Worm (Caenorhabditis elegans) whole organism, mixed stage, embryonic: ENCODE results near the gene poml-1.
A peak's percentile ranks its signal among the peaks of the same experiment; 100 is the strongest.

Source experiments
- M03D4.4 ChIP-seq: sonication (generic microtip); optimal IDR thresholded peaks from 2 replicates; lab custom pipeline; 2017; ENCODE audit warnings: mild to moderate bottlenecking, missing genetic modification characterization, missing compliant biosample characterization
- bed-3 ChIP-seq: fragments of 200-800 bp; sonication (Bioruptor generic); optimal IDR thresholded peaks from 3 replicates; lab custom pipeline; 2018; ENCODE audit warnings: mild to moderate bottlenecking, missing genetic modification characterization, moderate library complexity, missing compliant biosample characterization
- blmp-1 ChIP-seq: fragments of 150-350 bp; optimal IDR thresholded peaks from 2 replicates; lab custom pipeline; 2014; ENCODE audit warnings: missing biosample characterization, missing genetic modification characterization
- ceh-39 ChIP-seq: fragments of 150-350 bp; optimal IDR thresholded peaks from 2 replicates; lab custom pipeline; 2014; ENCODE audit warnings: missing biosample characterization, missing genetic modification characterization
- ceh-43 ChIP-seq: fragments of 200-800 bp; sonication (Bioruptor generic); optimal IDR thresholded peaks from 2 replicates; lab custom pipeline; 2018; ENCODE audit warnings: mild to moderate bottlenecking, missing genetic modification characterization, moderate library complexity, missing compliant biosample characterization
- ceh-83 ChIP-seq: fragments of 200-800 bp; sonication (Bioruptor generic); optimal IDR thresholded peaks from 2 replicates; lab custom pipeline; 2018; ENCODE audit warnings: mild to moderate bottlenecking, missing genetic modification characterization, missing compliant biosample characterization
- ces-1 ChIP-seq: fragments of 150-350 bp; optimal IDR thresholded peaks from 2 replicates; lab custom pipeline; 2014; ENCODE audit warnings: missing biosample characterization, missing genetic modification reagents, missing genetic modification characterization
- cnd-1 ChIP-seq: fragments of 200-800 bp; sonication (Bioruptor generic); optimal IDR thresholded peaks from 2 replicates; lab custom pipeline; 2018; ENCODE audit warnings: mild to moderate bottlenecking, missing genetic modification characterization, missing compliant biosample characterization
- drap-1 ChIP-seq: fragments of 200-800 bp; sonication (Bioruptor generic); optimal IDR thresholded peaks from 3 replicates; lab custom pipeline; 2018; ENCODE audit warnings: mild to moderate bottlenecking, missing genetic modification characterization, missing compliant biosample characterization
- elt-1 ChIP-seq: sonication (generic microtip); optimal IDR thresholded peaks from 2 replicates; lab custom pipeline; 2017; ENCODE audit warnings: missing genetic modification characterization, mild to moderate bottlenecking, missing compliant biosample characterization, antibody characterized with exemption, moderate library complexity, borderline replicate concordance; ENCODE audit not compliant: insufficient read depth
- elt-3 ChIP-seq: fragments of 150-350 bp; optimal IDR thresholded peaks from 2 replicates; lab custom pipeline; 2014; ENCODE audit warnings: missing biosample characterization, missing genetic modification characterization
- flh-1 ChIP-seq: fragments of 200-800 bp; sonication (Bioruptor generic); optimal IDR thresholded peaks from 2 replicates; lab custom pipeline; 2018; ENCODE audit warnings: mild to moderate bottlenecking, missing genetic modification characterization, moderate library complexity, missing compliant biosample characterization
- ham-2 ChIP-seq: fragments of 200-800 bp; sonication (Bioruptor generic); optimal IDR thresholded peaks from 2 replicates; lab custom pipeline; 2018; ENCODE audit warnings: mild to moderate bottlenecking, missing genetic modification characterization, missing compliant biosample characterization
- hlh-1 ChIP-seq: fragments of 150-350 bp; optimal IDR thresholded peaks from 2 replicates; lab custom pipeline; 2014; ENCODE audit warnings: missing biosample characterization, missing genetic modification reagents, missing genetic modification characterization
- lin-13 ChIP-seq: fragments of 150-350 bp; optimal IDR thresholded peaks from 2 replicates; lab custom pipeline; 2014; ENCODE audit warnings: missing biosample characterization, missing genetic modification characterization
- lin-32 ChIP-seq: fragments of 200-800 bp; sonication (Bioruptor generic); optimal IDR thresholded peaks from 2 replicates; lab custom pipeline; 2018; ENCODE audit warnings: mild to moderate bottlenecking, missing genetic modification characterization, missing compliant biosample characterization
- lsy-2 ChIP-seq: fragments of 150-350 bp; optimal IDR thresholded peaks from 2 replicates; lab custom pipeline; 2014; ENCODE audit warnings: missing biosample characterization, missing genetic modification characterization
- mab-5 ChIP-seq: fragments of 150-350 bp; optimal IDR thresholded peaks from 2 replicates; lab custom pipeline; 2014; ENCODE audit warnings: missing biosample characterization, missing genetic modification characterization
- mep-1 ChIP-seq: fragments of 150-350 bp; optimal IDR thresholded peaks from 2 replicates; lab custom pipeline; 2017; ENCODE audit warnings: missing biosample characterization, missing genetic modification reagents, missing genetic modification characterization, inconsistent platforms
- mls-2 ChIP-seq: sonication (generic microtip); optimal IDR thresholded peaks from 2 replicates; lab custom pipeline; 2016; ENCODE audit warnings: mild to moderate bottlenecking, missing genetic modification characterization, moderate library complexity, missing compliant biosample characterization
- nhr-12 ChIP-seq: fragments of 150-350 bp; optimal IDR thresholded peaks from 2 replicates; lab custom pipeline; 2014; ENCODE audit warnings: missing biosample characterization, missing genetic modification characterization
- nhr-2 ChIP-seq: fragments of 150-350 bp; optimal IDR thresholded peaks from 2 replicates; lab custom pipeline; 2014; ENCODE audit warnings: missing biosample characterization, missing genetic modification characterization
- nhr-237 ChIP-seq: fragments of 150-350 bp; optimal IDR thresholded peaks from 2 replicates; lab custom pipeline; 2014; ENCODE audit warnings: missing biosample characterization, missing genetic modification characterization
- nhr-28 ChIP-seq: fragments of 150-350 bp; optimal IDR thresholded peaks from 2 replicates; lab custom pipeline; 2014; ENCODE audit warnings: missing biosample characterization, missing genetic modification characterization
- pha-4 ChIP-seq: fragments of 150-350 bp; optimal IDR thresholded peaks from 2 replicates; lab custom pipeline; 2018; ENCODE audit warnings: missing biosample characterization, missing genetic modification reagents, missing genetic modification characterization
- sem-2 ChIP-seq: fragments of 200-800 bp; sonication (Bioruptor generic); optimal IDR thresholded peaks from 2 replicates; lab custom pipeline; 2018; ENCODE audit warnings: mild to moderate bottlenecking, missing genetic modification characterization, missing compliant biosample characterization
- snpc-4 ChIP-seq: fragments of 150-350 bp; optimal IDR thresholded peaks from 2 replicates; lab custom pipeline; 2014; ENCODE audit warnings: missing biosample characterization, missing genetic modification characterization
- sptf-1 ChIP-seq: sonication (generic microtip); optimal IDR thresholded peaks from 2 replicates; lab custom pipeline; 2017; ENCODE audit warnings: mild to moderate bottlenecking, missing genetic modification characterization, moderate library complexity, missing compliant biosample characterization
- tbx-8 ChIP-seq: fragments of 200-800 bp; sonication (Bioruptor generic); optimal IDR thresholded peaks from 2 replicates; lab custom pipeline; 2018; ENCODE audit warnings: mild to moderate bottlenecking, missing genetic modification characterization, moderate library complexity, missing compliant biosample characterization
- unc-120 ChIP-seq: sonication (generic microtip); optimal IDR thresholded peaks from 2 replicates; lab custom pipeline; 2017; ENCODE audit warnings: missing genetic modification characterization, missing compliant biosample characterization; ENCODE audit not compliant: poor library complexity, severe bottlenecking
- unc-39 ChIP-seq: fragments of 150-350 bp; optimal IDR thresholded peaks from 2 replicates; lab custom pipeline; 2014; ENCODE audit warnings: missing biosample characterization, missing genetic modification characterization
- unc-62 ChIP-seq: fragments of 150-350 bp; optimal IDR thresholded peaks from 2 replicates; lab custom pipeline; 2014; ENCODE audit warnings: missing biosample characterization, missing genetic modification reagents, missing genetic modification characterization
- zip-8 ChIP-seq: fragments of 150-350 bp; optimal IDR thresholded peaks from 2 replicates; lab custom pipeline; 2014; ENCODE audit warnings: missing biosample characterization, missing genetic modification characterization
- ztf-11 ChIP-seq: fragments of 150-350 bp; optimal IDR thresholded peaks from 2 replicates; lab custom pipeline; 2014; ENCODE audit warnings: missing biosample characterization, missing genetic modification characterization

The poml-1 gene

ce11 chrX:13736679-13737078 lies 14.0 kb upstream of the poml-1 start:
- TF ChIP-seq elt-1 (tag; lab: Kevin White, UChicago) (peak; percentile 76), blmp-1 (tag; lab: Kevin White, UChicago) (no peak), cnd-1 (tag; lab: Kevin White, UChicago) (no peak), nhr-237 (tag; lab: Kevin White, UChicago) (no peak), nhr-12 (no peak), pha-4 (tag; lab: Kevin White, UChicago) (no peak)

DNA sequence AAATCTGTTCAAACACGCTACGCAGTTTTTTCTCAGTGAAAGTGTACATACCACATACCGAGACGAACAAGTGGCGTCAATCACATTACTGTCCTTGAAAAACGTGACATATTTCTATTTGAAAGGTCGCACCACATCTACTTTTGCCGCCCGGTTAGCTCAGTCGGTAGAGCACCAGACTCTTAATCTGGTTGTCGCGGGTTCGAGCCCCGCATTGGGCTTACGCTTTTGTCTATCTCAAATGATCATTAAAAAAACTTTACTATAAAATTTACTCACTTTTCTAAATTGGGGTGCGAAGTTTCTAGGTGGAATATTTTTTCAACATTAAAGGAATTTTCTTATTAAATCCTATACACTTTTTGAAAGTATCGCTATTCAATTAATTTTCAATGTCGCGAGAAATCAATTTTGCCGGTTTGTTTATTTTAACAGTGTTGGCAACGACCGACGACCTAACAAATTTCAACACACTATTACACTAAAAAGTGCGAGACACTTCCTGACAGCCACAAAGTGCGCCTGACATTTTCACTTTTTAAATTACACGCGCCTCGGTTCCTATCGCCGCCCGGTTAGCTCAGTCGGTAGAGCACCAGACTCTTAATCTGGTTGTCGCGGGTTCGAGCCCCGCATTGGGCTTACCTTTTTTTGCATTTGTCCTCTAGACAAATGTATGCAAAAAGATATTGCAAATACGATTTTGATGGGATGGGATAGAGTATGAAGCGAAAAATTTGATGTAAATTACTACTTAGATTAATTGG lies 7.7 kb upstream of the poml-1 start:
- TF ChIP-seq drap-1 (GFP tag; lab: Kevin White, UChicago) (peak; percentile 20), hlh-1 (no peak), ztf-11 (no peak), unc-120 (tag; lab: Kevin White, UChicago) (peak; percentile 85), sptf-1 (tag; lab: Kevin White, UChicago) (peak; percentile 29), mls-2 (tag; lab: Kevin White, UChicago) (peak; percentile 29), mab-5 (tag; lab: Kevin White, UChicago) (no peak), lin-32 (GFP tag; lab: Kevin White, UChicago) (peak; percentile 17), elt-3 (tag; lab: Kevin White, UChicago) (no peak), bed-3 (GFP tag; lab: Kevin White, UChicago) (no peak), snpc-4 (no peak), M03D4.4 (no peak)

ce11 chrX:13729724-13730123 lies 7.0 kb upstream of the poml-1 start:
- TF ChIP-seq elt-3 (tag; lab: Kevin White, UChicago) (no peak), bed-3 (GFP tag; lab: Kevin White, UChicago) (no peak), mep-1 (tag; lab: Kevin White, UChicago) (no peak), nhr-12 (no peak), mls-2 (tag; lab: Kevin White, UChicago) (no peak), ceh-83 (no peak), nhr-28 (no peak), ztf-11 (no peak), ces-1 (GFP tag; lab: Kevin White, UChicago) (no peak), lin-32 (GFP tag; lab: Kevin White, UChicago) (no peak), cnd-1 (tag; lab: Kevin White, UChicago) (no peak), drap-1 (GFP tag; lab: Kevin White, UChicago) (no peak), unc-39 (tag; lab: Kevin White, UChicago) (no peak), sem-2 (GFP tag; lab: Kevin White, UChicago) (no peak), ham-2 (GFP tag; lab: Kevin White, UChicago) (no peak), unc-120 (tag; lab: Kevin White, UChicago) (no peak)

- TF ChIP-seq mep-1 (tag; lab: Kevin White, UChicago) (no peak), zip-8 (no peak), elt-3 (tag; lab: Kevin White, UChicago) (no peak), lsy-2 (tag; lab: Kevin White, UChicago) (no peak), drap-1 (GFP tag; lab: Kevin White, UChicago) (no peak), hlh-1 (no peak), blmp-1 (tag; lab: Kevin White, UChicago) (no peak), lin-32 (GFP tag; lab: Kevin White, UChicago) (no peak), pha-4 (tag; lab: Kevin White, UChicago) (no peak)
Measured at ce11 chrX:13728991-13729390, 6.3 kb upstream of the poml-1 start.

DNA sequence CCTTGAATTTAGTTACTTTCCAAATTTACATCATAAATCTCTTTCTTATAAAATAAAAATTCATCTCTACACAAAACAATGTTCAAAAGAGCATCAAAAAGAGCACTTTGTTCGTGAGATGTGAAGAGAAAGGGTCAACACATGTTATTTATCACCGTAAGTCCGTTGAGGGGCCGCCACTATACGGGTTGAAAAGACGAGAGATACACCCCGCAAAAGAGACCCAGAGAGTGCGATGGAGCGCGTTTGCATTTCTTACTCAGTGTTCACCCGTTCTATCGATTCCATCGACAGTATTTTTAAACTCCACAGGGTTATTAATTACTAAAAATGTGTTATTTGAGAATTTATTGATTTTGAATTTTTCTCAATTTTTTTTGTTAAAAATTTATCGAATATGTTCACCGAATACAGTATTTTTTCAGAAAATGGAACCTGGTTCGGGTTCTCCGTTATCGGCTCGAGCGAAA lies 4.2 kb upstream of the poml-1 start, which contains the start of gene pix-1:
TSS of gene pix-1 (plus strand) at position 420 of the 470 bp plus-strand sequence.
- TF ChIP-seq sptf-1 (tag; lab: Kevin White, UChicago) (no peak), nhr-237 (tag; lab: Kevin White, UChicago) (no peak), mls-2 (tag; lab: Kevin White, UChicago) (no peak), unc-62 (GFP tag; lab: Kevin White, UChicago) (peak; percentile 16), ceh-83 (no peak), unc-120 (tag; lab: Kevin White, UChicago) (no peak), bed-3 (GFP tag; lab: Kevin White, UChicago) (no peak), nhr-28 (no peak), lsy-2 (tag; lab: Kevin White, UChicago) (peak; percentile 33), hlh-1 (peak; percentile 47), tbx-8 (GFP tag; lab: Kevin White, UChicago) (no peak), lin-13 (tag; lab: Kevin White, UChicago) (peak; percentile 62), zip-8 (no peak), sem-2 (GFP tag; lab: Kevin White, UChicago) (no peak), blmp-1 (tag; lab: Kevin White, UChicago) (no peak), mab-5 (tag; lab: Kevin White, UChicago) (no peak), nhr-2 (peak; percentile 11), ceh-43 (GFP tag; lab: Kevin White, UChicago) (no peak), unc-39 (tag; lab: Kevin White, UChicago) (no peak), elt-1 (tag; lab: Kevin White, UChicago) (no peak), flh-1 (GFP tag; lab: Kevin White, UChicago) (no peak), ceh-39 (tag; lab: Kevin White, UChicago) (peak; percentile 84), mep-1 (tag; lab: Kevin White, UChicago) (peak; percentile 63), ces-1 (GFP tag; lab: Kevin White, UChicago) (peak; percentile 33), ham-2 (GFP tag; lab: Kevin White, UChicago) (no peak)
